Fruit fly (Drosophila melanogaster) whole organism, embryonic: ENCODE data around the gene kay.
A peak's percentile ranks its signal among the peaks of the same experiment; 100 is the strongest.

Experiments
- Aef1 ChIP-seq: fragments of 200-800 bp; sonication (Bioruptor generic); IDR thresholded peaks from 3 replicates; pipeline ENCODE4 v1.3.6; 2022; ENCODE audit warnings: missing biosample characterization, missing genetic modification characterization
- Blimp-1 ChIP-seq: fragments of 200-800 bp; sonication (Bioruptor generic); optimal IDR thresholded peaks from 3 replicates; lab custom pipeline; 2018; ENCODE audit warnings: missing biosample characterization, missing genetic modification characterization, mild to moderate bottlenecking, moderate library complexity, missing genetic modification reagents
- CG10267 ChIP-seq: fragments of 200-800 bp; sonication (Bioruptor generic); optimal IDR thresholded peaks from 2 replicates; lab custom pipeline; 2018; ENCODE audit warnings: missing biosample characterization, mild to moderate bottlenecking, missing genetic modification characterization, moderate library complexity
- CG10366 ChIP-seq: fragments of 200-800 bp; sonication (Bioruptor generic); IDR thresholded peaks from 2 replicates; pipeline ENCODE4 v1.3.6; 2022; ENCODE audit warnings: missing biosample characterization, missing genetic modification characterization
- CG12299 ChIP-seq: fragments of 200-800 bp; sonication (Bioruptor generic); optimal IDR thresholded peaks from 2 replicates; lab custom pipeline; 2018; ENCODE audit warnings: missing biosample characterization, mild to moderate bottlenecking, missing genetic modification characterization
- CG1233 ChIP-seq: fragments of 200-800 bp; sonication (Bioruptor generic); optimal IDR thresholded peaks from 4 replicates; lab custom pipeline; 2018; ENCODE audit warnings: missing biosample characterization, mild to moderate bottlenecking, missing genetic modification characterization
- CG14860 ChIP-seq: fragments of 200-800 bp; sonication (Bioruptor generic); IDR thresholded peaks from 3 replicates; pipeline ENCODE4 v1.3.6; 2022; ENCODE audit warnings: missing biosample characterization, missing genetic modification characterization; ENCODE audit not compliant: partially characterized antibody
- CG16813 ChIP-seq: fragments of 200-800 bp; sonication (Bioruptor generic); IDR thresholded peaks from 3 replicates; pipeline ENCODE4 v1.3.6; 2022; ENCODE audit warnings: missing biosample characterization, missing genetic modification characterization; ENCODE audit not compliant: partially characterized antibody
- CG17385 ChIP-seq: fragments of 200-800 bp; sonication (Bioruptor generic); optimal IDR thresholded peaks from 3 replicates; lab custom pipeline; 2018; ENCODE audit warnings: missing biosample characterization, mild to moderate bottlenecking, missing genetic modification characterization
- CG1832 ChIP-seq: fragments of 200-800 bp; sonication (Bioruptor generic); optimal IDR thresholded peaks from 2 replicates; lab custom pipeline; 2017; ENCODE audit warnings: missing biosample characterization, mild to moderate bottlenecking, missing genetic modification characterization, inconsistent platforms
- CG18619 ChIP-seq: fragments of 200-800 bp; sonication (Bioruptor generic); optimal IDR thresholded peaks from 3 replicates; lab custom pipeline; 2017; ENCODE audit warnings: missing biosample characterization, mild to moderate bottlenecking, missing genetic modification characterization
- CG30020 ChIP-seq: fragments of 200-800 bp; optimal IDR thresholded peaks from 2 replicates; lab custom pipeline; 2019; ENCODE audit warnings: missing biosample characterization, mild to moderate bottlenecking, missing genetic modification characterization, moderate library complexity
- CG32532 ChIP-seq: fragments of 200-800 bp; sonication (Bioruptor generic); IDR thresholded peaks from 2 replicates; pipeline ENCODE4 v1.3.6; 2022; ENCODE audit warnings: missing biosample characterization, missing genetic modification characterization
- CG34376 ChIP-seq: fragments of 200-800 bp; sonication (Bioruptor generic); optimal IDR thresholded peaks from 2 replicates; lab custom pipeline; 2018; ENCODE audit warnings: missing biosample characterization, mild to moderate bottlenecking, missing genetic modification characterization
- CG6765 ChIP-seq: fragments of 200-800 bp; sonication (Bioruptor generic); optimal IDR thresholded peaks from 3 replicates; lab custom pipeline; 2017; ENCODE audit warnings: missing biosample characterization, mild to moderate bottlenecking, missing genetic modification characterization
- CG6813 ChIP-seq: fragments of 200-800 bp; sonication (Bioruptor generic); optimal IDR thresholded peaks from 2 replicates; lab custom pipeline; 2017; ENCODE audit warnings: missing biosample characterization, missing genetic modification characterization, mild to moderate bottlenecking, moderate library complexity, missing genetic modification reagents
- CG7745 ChIP-seq: fragments of 200-800 bp; sonication (Bioruptor generic); optimal IDR thresholded peaks from 2 replicates; lab custom pipeline; 2018; ENCODE audit warnings: missing biosample characterization, mild to moderate bottlenecking, missing genetic modification characterization, moderate library complexity
- CG8089 ChIP-seq: fragments of 200-800 bp; sonication (Bioruptor generic); optimal IDR thresholded peaks from 3 replicates; lab custom pipeline; 2016; ENCODE audit warnings: missing biosample characterization, missing genetic modification characterization
- CG8924 ChIP-seq: fragments of 200-800 bp; optimal IDR thresholded peaks from 3 replicates; lab custom pipeline; 2019; ENCODE audit warnings: missing biosample characterization, mild to moderate bottlenecking, missing genetic modification characterization, moderate library complexity
- CkIIα-i1 ChIP-seq: fragments of 200-800 bp; sonication (Bioruptor generic); IDR thresholded peaks from 2 replicates; pipeline ENCODE4 v1.3.6; 2022; ENCODE audit warnings: missing biosample characterization, missing genetic modification characterization
- Drgx ChIP-seq: fragments of 200-800 bp; sonication (Bioruptor generic); IDR thresholded peaks from 2 replicates; pipeline ENCODE4 v1.3.6; 2022; ENCODE audit warnings: missing biosample characterization, missing genetic modification characterization
- ERR ChIP-seq: fragments of 200-800 bp; sonication (Bioruptor generic); optimal IDR thresholded peaks from 2 replicates; lab custom pipeline; 2016; ENCODE audit warnings: missing biosample characterization, missing genetic modification characterization
- H2.0 ChIP-seq: fragments of 200-800 bp; sonication (Bioruptor generic); IDR thresholded peaks from 2 replicates; pipeline ENCODE4 v1.3.6; 2022; ENCODE audit warnings: missing biosample characterization, missing genetic modification characterization
- HmgD ChIP-seq: fragments of 200-800 bp; sonication (Bioruptor generic); optimal IDR thresholded peaks from 3 replicates; lab custom pipeline; 2016; ENCODE audit warnings: missing biosample characterization, missing genetic modification characterization
- NFAT ChIP-seq: fragments of 200-800 bp; sonication (Bioruptor generic); IDR thresholded peaks from 2 replicates; pipeline ENCODE4 v1.3.6; 2022; ENCODE audit warnings: missing biosample characterization, missing genetic modification characterization
- Ravus ChIP-seq: fragments of 200-800 bp; sonication (Bioruptor generic); IDR thresholded peaks from 2 replicates; pipeline ENCODE4 v1.3.6; 2022; ENCODE audit warnings: missing biosample characterization, missing genetic modification characterization
- Rfx ChIP-seq: fragments of 200-800 bp; sonication (Bioruptor generic); IDR thresholded peaks from 2 replicates; pipeline ENCODE4 v1.3.6; 2022; ENCODE audit warnings: missing biosample characterization, missing genetic modification characterization
- Rx ChIP-seq: fragments of 200-800 bp; sonication (Bioruptor generic); IDR thresholded peaks from 2 replicates; pipeline ENCODE4 v1.3.6; 2022; ENCODE audit warnings: missing biosample characterization, missing genetic modification characterization
- Sin3A ChIP-seq: fragments of >200 bp; optimal IDR thresholded peaks from 2 replicates; lab custom pipeline; 2018
- Usf ChIP-seq: fragments of 200-800 bp; sonication (Bioruptor generic); optimal IDR thresholded peaks from 2 replicates; lab custom pipeline; 2017; ENCODE audit warnings: missing genotype, missing biosample characterization, missing genetic modification characterization
- bcd ChIP-seq: fragments of 200-800 bp; sonication (Bioruptor generic); optimal IDR thresholded peaks from 2 replicates; lab custom pipeline; 2017; ENCODE audit warnings: missing biosample characterization, mild to moderate bottlenecking, missing genetic modification characterization
- br ChIP-seq: fragments of >200 bp; optimal IDR thresholded peaks from 2 replicates; lab custom pipeline; 2017
- cad ChIP-seq: fragments of >200 bp; optimal IDR thresholded peaks from 2 replicates; lab custom pipeline; 2017; ENCODE audit warnings: missing biosample characterization, missing genetic modification characterization
- caup ChIP-seq: fragments of 200-800 bp; sonication (Bioruptor generic); optimal IDR thresholded peaks from 3 replicates; lab custom pipeline; 2017; ENCODE audit warnings: missing biosample characterization, mild to moderate bottlenecking, missing genetic modification characterization, moderate library complexity; ENCODE audit not compliant: severe bottlenecking
- da ChIP-seq: fragments of 200-800 bp; sonication (Bioruptor generic); optimal IDR thresholded peaks from 2 replicates; lab custom pipeline; 2016; ENCODE audit warnings: missing biosample characterization, missing genetic modification characterization
- dmrt11E ChIP-seq: fragments of 200-800 bp; sonication (Bioruptor generic); optimal IDR thresholded peaks from 3 replicates; lab custom pipeline; 2018; ENCODE audit warnings: missing biosample characterization, mild to moderate bottlenecking, missing genetic modification characterization, moderate library complexity
- emc ChIP-seq: fragments of 200-800 bp; sonication (Bioruptor generic); optimal IDR thresholded peaks from 2 replicates; lab custom pipeline; 2016; ENCODE audit warnings: missing biosample characterization, missing genetic modification characterization
- eyg ChIP-seq: fragments of 200-800 bp; sonication (Bioruptor generic); optimal IDR thresholded peaks from 3 replicates; lab custom pipeline; 2016; ENCODE audit warnings: missing biosample characterization, missing genetic modification characterization
- ftz-f1 ChIP-seq: fragments of 200-800 bp; sonication (Bioruptor generic); optimal IDR thresholded peaks from 2 replicates; lab custom pipeline; 2016; ENCODE audit warnings: missing biosample characterization, missing genetic modification characterization
- hb ChIP-seq: fragments of 200-800 bp; sonication (Bioruptor generic); IDR thresholded peaks from 3 replicates; pipeline ENCODE4 v1.3.6; 2022; ENCODE audit warnings: missing biosample characterization, missing genetic modification characterization; ENCODE audit not compliant: partially characterized antibody
- kah ChIP-seq: fragments of 200-800 bp; sonication (Bioruptor generic); optimal IDR thresholded peaks from 2 replicates; lab custom pipeline; 2018; ENCODE audit warnings: missing biosample characterization, mild to moderate bottlenecking, missing genetic modification characterization
- ken ChIP-seq: fragments of 200-800 bp; sonication (Bioruptor generic); IDR thresholded peaks from 3 replicates; pipeline ENCODE4 v1.3.6; 2022; ENCODE audit warnings: missing biosample characterization, missing genetic modification characterization
- lmd ChIP-seq: fragments of 200-800 bp; sonication (Bioruptor generic); IDR thresholded peaks from 2 replicates; pipeline ENCODE4 v1.3.6; 2022; ENCODE audit warnings: missing biosample characterization, missing genetic modification characterization
- oc ChIP-seq: fragments of 200-800 bp; sonication (Bioruptor generic); optimal IDR thresholded peaks from 2 replicates; lab custom pipeline; 2018; ENCODE audit warnings: missing biosample characterization, mild to moderate bottlenecking, missing genetic modification characterization, moderate library complexity
- pan ChIP-seq, 4 experiments: fragments of >200 bp in 3 of 4; fragments of 200-800 bp in 1 of 4; sonication (Bioruptor generic) in 1 of 4; optimal IDR thresholded peaks in 3 of 4; IDR thresholded peaks in 1 of 4; 2 replicates each; pipeline versions ENCODE4 v1.3.6 to Lab custom; 2017 to 2022; ENCODE audit warnings: missing biosample characterization in 2 of 4, missing genetic modification characterization in 2 of 4, mixed read lengths in 1 of 4
- sima ChIP-seq: fragments of 200-800 bp; sonication (Bioruptor generic); optimal IDR thresholded peaks from 2 replicates; lab custom pipeline; 2016; ENCODE audit warnings: missing biosample characterization, missing genetic modification characterization
- tin ChIP-seq: fragments of 200-800 bp; sonication (Bioruptor generic); optimal IDR thresholded peaks from 3 replicates; lab custom pipeline; 2016; ENCODE audit warnings: missing biosample characterization, missing genetic modification characterization
- tna ChIP-seq: fragments of 200-800 bp; sonication (Bioruptor generic); IDR thresholded peaks from 2 replicates; pipeline ENCODE4 v1.3.6; 2022; ENCODE audit warnings: missing biosample characterization, missing genetic modification characterization; ENCODE audit not compliant: partially characterized antibody

The kay gene

DNA sequence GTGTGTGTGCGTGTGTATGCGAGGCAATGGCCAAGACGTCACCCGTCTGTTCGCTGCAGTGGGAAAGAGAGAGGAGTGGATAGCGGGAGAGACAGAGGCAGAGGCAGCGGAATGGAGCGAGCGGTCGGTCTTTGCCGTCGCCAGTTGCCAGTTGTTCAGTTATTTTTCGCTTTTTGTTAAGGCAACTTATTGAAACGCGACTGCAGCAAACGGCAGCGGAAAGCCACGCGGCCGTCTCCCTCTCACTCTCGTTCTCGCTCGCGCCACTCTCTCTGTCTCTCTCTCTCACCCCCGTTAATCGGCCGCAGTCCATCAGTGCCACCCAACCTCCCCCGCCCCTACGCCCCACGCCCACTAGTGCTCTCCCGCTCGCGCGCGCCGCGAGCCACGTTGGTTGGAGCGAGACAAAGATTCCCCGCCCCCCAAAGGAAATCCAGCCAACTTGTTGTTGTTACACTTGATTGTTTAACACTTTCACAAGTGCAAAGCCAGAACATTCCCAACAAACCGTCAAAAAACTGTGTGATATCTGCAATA lies 7.1 kb downstream of the kay start (continued):
- TF ChIP-seq CG7745 (tag; lab: Kevin White, UChicago) (no peak), lmd (GFP tag; lab: Robert Waterston, UW) (no peak), Blimp-1 (GFP tag; lab: Kevin White, UChicago) (peak; percentile 62), kah (GFP tag; lab: Kevin White, UChicago) (peak; percentile 52), Rx (GFP tag; lab: Robert Waterston, UW) (0 out of 2 replicates have a peak, but pooled peaks have one; percentile 9), bcd (GFP tag; lab: Kevin White, UChicago) (no peak), pan (optimal IDR thresholded peaks at IDR 0.05; lab: Kevin White, UChicago) (no peak), pan (GFP tag; optimal IDR thresholded peaks at IDR 0.05 in 1 of 2, IDR thresholded peaks at IDR 0.05 in 1 of 2) (peak in 1 of 2 experiments; percentile 45), ERR (GFP tag; lab: Kevin White, UChicago) (peak; percentile 30), CG17385 (GFP tag; lab: Kevin White, UChicago) (peak; percentile 23), HmgD (peak; percentile 46), CG10267 (tag; lab: Kevin White, UChicago) (no peak), CG16813 (GFP tag; lab: Robert Waterston, UW) (peak; percentile 37; the same call in 1 of the 3 replicates), ftz-f1 (peak; percentile 17)

DNA sequence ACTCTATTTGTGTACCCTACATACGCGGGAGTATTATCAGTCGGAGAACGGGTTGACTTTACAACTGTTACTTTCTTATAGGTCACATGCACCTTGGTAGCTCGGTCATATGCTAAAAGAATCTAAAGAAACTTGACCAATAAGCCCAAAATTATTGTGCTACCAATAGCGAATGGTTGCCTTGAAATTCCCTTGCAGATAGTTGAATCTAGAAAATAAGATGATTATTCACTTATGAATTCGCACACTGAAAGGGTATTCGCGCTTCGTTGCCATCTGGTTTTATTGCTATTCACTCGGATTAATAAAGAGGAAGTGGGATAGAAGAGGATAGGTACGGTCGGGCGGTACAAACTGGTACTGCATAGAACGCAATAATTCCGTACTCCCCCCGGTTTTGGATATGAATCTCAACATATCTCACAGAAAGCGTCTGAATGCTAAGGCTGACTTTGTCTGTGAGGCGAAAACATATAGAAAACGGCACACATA lies 8.1 kb downstream of the kay start:
- TF ChIP-seq CG14860 (GFP tag; lab: Robert Waterston, UW) (no peak), da (no peak), CG8089 (GFP tag; lab: Kevin White, UChicago) (peak; percentile 61), oc (tag; lab: Kevin White, UChicago) (peak; percentile 38), Aef1 (GFP tag; lab: Robert Waterston, UW) (peak; percentile 73), NFAT (GFP tag; lab: Robert Waterston, UW) (no peak), ken (GFP tag; lab: Robert Waterston, UW) (peak; percentile 61; the same call in 1 of the 3 replicates), H2.0 (GFP tag; lab: Robert Waterston, UW) (peak; percentile 33; the same call in 1 of the 2 replicates), pan (optimal IDR thresholded peaks at IDR 0.05; lab: Kevin White, UChicago) (no peak), pan (GFP tag; optimal IDR thresholded peaks at IDR 0.05 in 1 of 2, IDR thresholded peaks at IDR 0.05 in 1 of 2) (peak in 1 of 2 experiments; percentile 52), eyg (peak; percentile 83), CG1832 (GFP tag; lab: Kevin White, UChicago) (no peak), CG8924 (tag; lab: Kevin White, UChicago) (peak; percentile 52), CG6813 (GFP tag; lab: Kevin White, UChicago) (peak; percentile 63), CG34376 (GFP tag; lab: Kevin White, UChicago) (peak; percentile 39), Drgx (GFP tag; lab: Robert Waterston, UW) (peak; percentile 71), CG12299 (peak; percentile 12), CkIIα-i1 (GFP tag; lab: Robert Waterston, UW) (no peak), emc (peak; percentile 68), hb (GFP tag; lab: Robert Waterston, UW) (no peak), CG32532 (GFP tag; lab: Robert Waterston, UW) (peak; percentile 82), Usf (GFP tag; lab: Kevin White, UChicago) (peak; percentile 56), tin (GFP tag; lab: Kevin White, UChicago) (peak; percentile 68), CG30020 (tag; lab: Kevin White, UChicago) (no peak), tna (GFP tag; lab: Robert Waterston, UW) (no peak), caup (GFP tag; lab: Kevin White, UChicago) (peak; percentile 60), br (lab: Kevin White, UChicago) (no peak), CG1233 (GFP tag; lab: Kevin White, UChicago) (peak; percentile 69), cad (GFP tag; lab: Kevin White, UChicago) (no peak), CG10366 (GFP tag; lab: Robert Waterston, UW) (peak; percentile 66), CG18619 (GFP tag; lab: Kevin White, UChicago) (peak; percentile 78), Rfx (GFP tag; lab: Robert Waterston, UW) (peak; percentile 89), CG6765 (GFP tag; lab: Kevin White, UChicago) (peak; percentile 59), sima (GFP tag; lab: Kevin White, UChicago) (no peak), Sin3A (lab: Kevin White, UChicago) (no peak), Ravus (GFP tag; lab: Robert Waterston, UW) (no peak), dmrt11E (peak; percentile 28)
